Fruit fly (Drosophila melanogaster): Measurements from ENCODE around the gene PolZ2.

PolZ2 gene

dm6 chr3R:5591398-5591853, 2.8 kb downstream of the PolZ2 start, which contains the start of the genes noi and Vha26 (continued):
- no peak for TF ChIP-seq hkb (optimal IDR thresholded peaks at IDR 0.05)
- TF ChIP-seq hkb (GFP tag; IDR thresholded peaks at IDR 0.05), result no peak
- TF ChIP-seq dpn (GFP tag; optimal IDR thresholded peaks at IDR 0.05), result peak; percentile 16 to 21
- TF ChIP-seq Chrac-16 (GFP tag; optimal IDR thresholded peaks at IDR 0.05), result no peak
- TF ChIP-seq MBD-R2 (GFP tag; IDR thresholded peaks at IDR 0.05), result peak; percentile 61
- TF ChIP-seq Sry-δ (GFP tag; optimal IDR thresholded peaks at IDR 0.05), result peak; percentile 74
- TF ChIP-seq CG8359 (GFP tag; optimal IDR thresholded peaks at IDR 0.05; ENCODE audit: borderline replicate concordance), result no peak
- TF ChIP-seq odd (GFP tag; optimal IDR thresholded peaks at IDR 0.05), result no peak
- no peak for TF ChIP-seq Atf-2 (GFP tag; optimal IDR thresholded peaks at IDR 0.05)
- TF ChIP-seq CG2199 (GFP tag; IDR thresholded peaks at IDR 0.05), result no peak
- TF ChIP-seq CG8478 (optimal IDR thresholded peaks at IDR 0.05), result no peak
- peak; percentile 72 for TF ChIP-seq CG10267 (tag; optimal IDR thresholded peaks at IDR 0.05)
- TF ChIP-seq CG7556 (GFP tag; optimal IDR thresholded peaks at IDR 0.05), result no peak
- peak; percentile 28 for TF ChIP-seq Hr3 (GFP tag; optimal IDR thresholded peaks at IDR 0.05)
- no peak for TF ChIP-seq Atf3 (GFP tag; optimal IDR thresholded peaks at IDR 0.05)
- TF ChIP-seq CHES-1-like (GFP tag; optimal IDR thresholded peaks at IDR 0.05), result peak; percentile 3
- TF ChIP-seq Rx (GFP tag; IDR thresholded peaks at IDR 0.05), result no peak
- TF ChIP-seq HLH54F (GFP tag; optimal IDR thresholded peaks at IDR 0.05), result peak; percentile 50
- peak in 1 of 3 experiments; percentile 50 for TF ChIP-seq Stat92E (GFP tag; optimal IDR thresholded peaks at IDR 0.05)
- TF ChIP-seq CG31365 (tag; optimal IDR thresholded peaks at IDR 0.05), result no peak
- peak; percentile 61; the same call in 1 of the 2 replicates for TF ChIP-seq CG9932 (GFP tag; IDR thresholded peaks at IDR 0.05)
- peak; percentile 20 for TF ChIP-seq CG18619 (GFP tag; optimal IDR thresholded peaks at IDR 0.05)
- TF ChIP-seq CG10979 (tag; optimal IDR thresholded peaks at IDR 0.05), result peak; percentile 21
- TF ChIP-seq repo (GFP tag; optimal IDR thresholded peaks at IDR 0.05), result no peak
- peak; percentile 81 for TF ChIP-seq CG12659 (GFP tag; optimal IDR thresholded peaks at IDR 0.05)
- no peak for TF ChIP-seq al (GFP tag; IDR thresholded peaks at IDR 0.05)
- no peak for TF ChIP-seq CG11504 (tag; optimal IDR thresholded peaks at IDR 0.05)
- no peak for TF ChIP-seq CG17912 (GFP tag; optimal IDR thresholded peaks at IDR 0.05)
- TF ChIP-seq CG12104 (GFP tag; optimal IDR thresholded peaks at IDR 0.05), result no peak
- TF ChIP-seq Dref (GFP tag; IDR thresholded peaks at IDR 0.05), result peak; percentile 73
- TF ChIP-seq CG33213 (GFP tag; optimal IDR thresholded peaks at IDR 0.05), result no peak
- TF ChIP-seq CG7271 (tag; optimal IDR thresholded peaks at IDR 0.05), result no peak
- TF ChIP-seq exex (tag; optimal IDR thresholded peaks at IDR 0.05), result no peak
- TF ChIP-seq Doc2 (GFP tag; IDR thresholded peaks at IDR 0.05), result no peak
- no peak for TF ChIP-seq CG18011 (GFP tag; optimal IDR thresholded peaks at IDR 0.05)
- TF ChIP-seq esg (GFP tag; conservative IDR thresholded peaks at IDR 0.05), result no peak
- TF ChIP-seq CG10654 (GFP tag; optimal IDR thresholded peaks at IDR 0.05), result peak; percentile 33
- TF ChIP-seq mld (GFP tag; IDR thresholded peaks at IDR 0.05; ENCODE audit: partially characterized antibody), result no peak
- no peak for TF ChIP-seq CG32772 (GFP tag; IDR thresholded peaks at IDR 0.05)
- no peak for TF ChIP-seq emc (GFP tag; optimal IDR thresholded peaks at IDR 0.05)
- 0 out of 2 replicates have a peak, but pooled peaks have one; percentile 25 for TF ChIP-seq CG8765 (GFP tag; IDR thresholded peaks at IDR 0.05)
- TF ChIP-seq gem (tag; optimal IDR thresholded peaks at IDR 0.05), result no peak
- no peak for TF ChIP-seq CG4730 (GFP tag; IDR thresholded peaks at IDR 0.05)
- TF ChIP-seq pfk (GFP tag; optimal IDR thresholded peaks at IDR 0.05), result peak; percentile 39
- peak; percentile 98 for TF ChIP-seq ssp (GFP tag; IDR thresholded peaks at IDR 0.05)
- no peak for TF ChIP-seq Jarid2 (GFP tag; optimal IDR thresholded peaks at IDR 0.05)
- TF ChIP-seq gcm2 (GFP tag; optimal IDR thresholded peaks at IDR 0.05), result no peak
- no peak for TF ChIP-seq chm (GFP tag; IDR thresholded peaks at IDR 0.05)
- TF ChIP-seq HHEX (GFP tag; optimal IDR thresholded peaks at IDR 0.05), result no peak
- TF ChIP-seq CG1233 (GFP tag; optimal IDR thresholded peaks at IDR 0.05), result no peak
- no peak for TF ChIP-seq wek (GFP tag; optimal IDR thresholded peaks at IDR 0.05)
- no peak for TF ChIP-seq toy (GFP tag; IDR thresholded peaks at IDR 0.05)

All from whole organism, embryonic.